Worm (Caenorhabditis elegans) whole organism, midembryonic: ENCODE data around the gene efa-6.

Experiments
- T22C8.4 ChIP-seq: fragments of 200-800 bp; sonication (Bioruptor generic); IDR thresholded peaks from 2 replicates; pipeline ENCODE4 v1.3.6; 2022; ENCODE audit warnings: missing genetic modification characterization, missing compliant biosample characterization
- cog-1 ChIP-seq: sonication (generic microtip); optimal IDR thresholded peaks from 2 replicates; lab custom pipeline; 2016; ENCODE audit warnings: missing genetic modification characterization, missing compliant biosample characterization
- ztf-29 ChIP-seq: fragments of 200-800 bp; sonication (Bioruptor generic); IDR thresholded peaks from 2 replicates; pipeline ENCODE4 v1.3.6; 2022; ENCODE audit warnings: missing genetic modification reagents, missing genetic modification characterization, missing compliant biosample characterization

DNA sequence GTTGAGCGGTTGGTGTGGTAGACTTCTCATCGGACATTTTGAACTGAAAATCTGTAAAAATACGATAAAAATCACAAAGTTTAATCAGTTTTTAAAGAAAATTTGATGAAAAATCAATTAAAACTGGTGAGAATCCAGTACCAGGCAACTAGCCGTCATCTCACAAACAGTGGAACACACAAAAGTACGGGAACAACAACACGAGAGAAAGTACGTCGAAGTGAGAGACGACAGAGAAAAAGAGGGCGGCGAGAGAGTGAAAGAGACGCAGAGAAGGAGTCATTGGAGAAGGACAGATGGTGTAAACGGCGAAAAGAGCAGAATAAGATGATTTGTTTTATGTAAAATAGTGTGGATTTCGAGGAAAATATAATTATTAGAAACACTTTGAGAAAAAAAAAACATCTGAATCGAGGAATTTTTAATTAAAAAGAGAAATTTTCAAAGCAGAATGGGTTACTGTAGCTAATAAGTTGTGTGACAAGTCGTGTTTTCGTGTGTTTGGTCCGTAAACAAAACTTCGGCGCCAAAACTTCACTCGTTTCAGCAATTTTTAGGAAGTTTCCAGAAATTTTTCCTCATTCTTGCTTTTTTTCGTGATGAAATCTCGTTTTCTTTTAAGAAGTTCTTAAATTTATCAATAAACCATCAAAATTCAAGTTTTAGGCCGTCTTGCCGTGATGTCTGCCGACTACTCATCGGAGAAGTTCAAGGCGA is 47.2 kb downstream of the efa-6 start, which contains the start of the genes hsb-1 and let-99:
- TF ChIP-seq cog-1 (tag; lab: Kevin White, UChicago) (no peak), T22C8.4 (no peak), ztf-29 (no peak)
